Worm (Caenorhabditis elegans) whole organism, young adult: ENCODE results near the gene F11G11.5.

ENCODE experiments used
- F23B12.7 ChIP-seq: sonication (generic microtip); optimal IDR thresholded peaks from 2 replicates; lab custom pipeline; 2017; ENCODE audit warnings: missing genetic modification characterization, mild to moderate bottlenecking, missing compliant biosample characterization, antibody characterized with exemption, moderate library complexity; ENCODE audit not compliant: insufficient read depth
- F39B2.1 ChIP-seq: fragments of 200-800 bp; sonication (Bioruptor generic); IDR thresholded peaks from 2 replicates; pipeline ENCODE4 v1.3.6; 2022; ENCODE audit warnings: missing genetic modification reagents, missing genetic modification characterization, missing compliant biosample characterization
- K11D2.4 ChIP-seq: fragments of 200-800 bp; sonication (Bioruptor generic); IDR thresholded peaks from 2 replicates; pipeline ENCODE4 v1.3.6; 2022; ENCODE audit warnings: missing genetic modification reagents, missing genetic modification characterization, missing compliant biosample characterization
- ama-1 ChIP-seq, 3 experiments: fragments of 150-350 bp in 1 of 3; sonication (generic microtip) in 2 of 3; optimal IDR thresholded peaks; 2 replicates each; lab custom pipeline; 2014 to 2018; ENCODE audit warnings: missing biosample characterization in 2 of 3, missing genetic modification characterization in 2 of 3, missing genetic modification reagents in 2 of 3
- attf-3 ChIP-seq: fragments of 200-800 bp; sonication (Bioruptor generic); conservative IDR thresholded peaks from 2 replicates; pipeline ENCODE4 v1.3.6; 2022; ENCODE audit warnings: missing genetic modification reagents, missing genetic modification characterization, missing compliant biosample characterization
- attf-5 ChIP-seq: fragments of 200-800 bp; sonication (Bioruptor generic); optimal IDR thresholded peaks from 2 replicates; lab custom pipeline; 2018; ENCODE audit warnings: mild to moderate bottlenecking, missing genetic modification characterization, missing compliant biosample characterization
- bed-2 ChIP-seq: fragments of 200-800 bp; sonication (Bioruptor generic); IDR thresholded peaks from 2 replicates; pipeline ENCODE4 v1.3.6; 2022; ENCODE audit warnings: missing genetic modification reagents, missing genetic modification characterization, missing compliant biosample characterization
- cebp-1 ChIP-seq, 2 experiments: fragments of 200-800 bp in 1 of 2; sonication (Bioruptor generic) in 1 of 2; sonication (generic microtip) in 1 of 2; IDR thresholded peaks in 1 of 2; optimal IDR thresholded peaks in 1 of 2; 2 replicates each; pipeline versions ENCODE4 v1.3.6 to Lab custom; 2017 to 2022; ENCODE audit warnings: missing compliant biosample characterization in 2 of 2, missing genetic modification characterization in 2 of 2, mild to moderate bottlenecking in 1 of 2, missing genetic modification reagents in 1 of 2, moderate library complexity in 1 of 2
- ceh-79 ChIP-seq: sonication (generic microtip); optimal IDR thresholded peaks from 2 replicates; lab custom pipeline; 2017; ENCODE audit warnings: mild to moderate bottlenecking, missing genetic modification characterization, missing compliant biosample characterization
- dpl-1 ChIP-seq: fragments of 150-350 bp; optimal IDR thresholded peaks from 2 replicates; lab custom pipeline; 2014; ENCODE audit warnings: missing biosample characterization, missing genetic modification reagents, missing genetic modification characterization
- hmg-1.2 ChIP-seq: fragments of 200-800 bp; sonication (Bioruptor generic); IDR thresholded peaks from 2 replicates; pipeline ENCODE4 v1.3.6; 2022; ENCODE audit warnings: missing genetic modification reagents, missing genetic modification characterization, missing compliant biosample characterization
- hmg-20 ChIP-seq: fragments of 200-800 bp; sonication (Bioruptor generic); IDR thresholded peaks from 2 replicates; pipeline ENCODE4 v1.3.6; 2022; ENCODE audit warnings: missing genetic modification reagents, missing genetic modification characterization, missing compliant biosample characterization
- hsf-1 ChIP-seq: fragments of 200-800 bp; sonication (Bioruptor generic); IDR thresholded peaks from 2 replicates; pipeline ENCODE4 v1.3.6; 2022; ENCODE audit warnings: missing genetic modification reagents, missing genetic modification characterization, missing compliant biosample characterization
- lin-40 ChIP-seq: sonication (generic microtip); optimal IDR thresholded peaks from 2 replicates; lab custom pipeline; 2016; ENCODE audit warnings: missing genetic modification characterization, mild to moderate bottlenecking, missing compliant biosample characterization, missing genotype, missing genetic modification reagents
- lsl-1 ChIP-seq: fragments of 200-800 bp; sonication (Bioruptor generic); optimal IDR thresholded peaks from 2 replicates; lab custom pipeline; 2018; ENCODE audit warnings: mild to moderate bottlenecking, missing genetic modification characterization, moderate library complexity, missing compliant biosample characterization
- lsy-27 ChIP-seq: sonication (generic microtip); optimal IDR thresholded peaks from 2 replicates; lab custom pipeline; 2017; ENCODE audit warnings: missing genetic modification characterization, mild to moderate bottlenecking, missing compliant biosample characterization, antibody characterized with exemption, missing genotype, borderline replicate concordance; ENCODE audit not compliant: insufficient read depth
- mxl-1 ChIP-seq: sonication (generic microtip); optimal IDR thresholded peaks from 2 replicates; lab custom pipeline; 2016; ENCODE audit warnings: missing genetic modification characterization, missing compliant biosample characterization
- nhr-120 ChIP-seq: fragments of 200-800 bp; sonication (Bioruptor generic); IDR thresholded peaks from 2 replicates; pipeline ENCODE4 v1.3.6; 2022; ENCODE audit warnings: missing genetic modification characterization, missing compliant biosample characterization
- nhr-90 ChIP-seq: sonication (generic microtip); optimal IDR thresholded peaks from 2 replicates; lab custom pipeline; 2016; ENCODE audit warnings: missing genotype, mild to moderate bottlenecking, missing genetic modification characterization, missing compliant biosample characterization
- sptf-2 ChIP-seq: fragments of 200-800 bp; sonication (Bioruptor generic); optimal IDR thresholded peaks from 2 replicates; lab custom pipeline; 2018; ENCODE audit warnings: mild to moderate bottlenecking, missing genetic modification characterization, missing compliant biosample characterization
- unc-130 ChIP-seq: sonication (generic microtip); optimal IDR thresholded peaks from 2 replicates; lab custom pipeline; 2016; ENCODE audit warnings: missing genetic modification reagents, missing genetic modification characterization, missing compliant biosample characterization
- zfh-2 ChIP-seq: fragments of 200-800 bp; sonication (Bioruptor generic); conservative IDR thresholded peaks from 2 replicates; pipeline ENCODE4 v1.3.6; 2022; ENCODE audit warnings: missing genetic modification reagents, missing genetic modification characterization, missing compliant biosample characterization
- zim-3 ChIP-seq: sonication (generic microtip); optimal IDR thresholded peaks from 2 replicates; lab custom pipeline; 2017; ENCODE audit warnings: mild to moderate bottlenecking, missing genetic modification characterization, moderate library complexity, missing compliant biosample characterization
- ztf-18 ChIP-seq: sonication (generic microtip); optimal IDR thresholded peaks from 2 replicates; lab custom pipeline; 2016; ENCODE audit warnings: missing genotype, mild to moderate bottlenecking, missing genetic modification characterization, missing compliant biosample characterization
- ztf-28 ChIP-seq: fragments of 200-800 bp; sonication (Bioruptor generic); IDR thresholded peaks from 2 replicates; pipeline ENCODE4 v1.3.6; 2022; ENCODE audit warnings: missing genetic modification reagents, missing genetic modification characterization, missing compliant biosample characterization

Gene F11G11.5

DNA sequence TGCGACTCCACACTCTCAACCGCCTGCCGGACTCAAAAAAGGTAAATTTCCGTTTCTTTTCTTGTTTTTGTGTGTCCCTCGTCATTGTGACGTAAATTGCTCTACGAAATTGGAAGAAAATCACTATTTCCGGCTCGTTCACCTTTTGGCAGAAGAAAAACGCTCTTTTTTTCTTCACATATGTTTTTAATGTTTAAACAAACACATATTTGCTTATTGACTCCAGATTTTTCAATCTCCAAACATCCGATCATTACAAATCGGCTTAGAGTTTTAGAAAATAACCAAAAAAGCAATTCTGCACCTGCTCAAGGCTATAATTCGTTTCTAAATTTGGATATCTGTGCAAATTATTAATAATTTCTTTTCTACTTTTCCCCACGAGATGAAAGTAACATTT is 48.2 kb downstream of the F11G11.5 start:
- TF ChIP-seq hsf-1 (GFP tag; lab: Robert Waterston, UW) (no peak), attf-3 (no peak), nhr-90 (tag; lab: Kevin White, UChicago) (no peak), sptf-2 (GFP tag; lab: Kevin White, UChicago) (no peak), ztf-18 (tag; lab: Kevin White, UChicago) (no peak), unc-130 (GFP tag; lab: Kevin White, UChicago) (no peak), nhr-120 (no peak), F23B12.7 (no peak), dpl-1 (GFP tag; lab: Kevin White, UChicago) (no peak), zim-3 (tag; lab: Kevin White, UChicago) (no peak), bed-2 (GFP tag; lab: Robert Waterston, UW) (no peak), lsy-27 (tag; lab: Kevin White, UChicago) (no peak), ama-1 (optimal IDR thresholded peaks at IDR 0.05; lab: Kevin White, UChicago) (no peak), ama-1 (GFP tag; optimal IDR thresholded peaks at IDR 0.05; lab: Kevin White, UChicago) (no peak), cebp-1 (GFP tag; IDR thresholded peaks at IDR 0.05; lab: Robert Waterston, UW) (no peak), cebp-1 (tag; optimal IDR thresholded peaks at IDR 0.05; lab: Kevin White, UChicago) (no peak), ztf-28 (GFP tag; lab: Robert Waterston, UW) (no peak), ceh-79 (tag; lab: Kevin White, UChicago) (no peak), mxl-1 (tag; lab: Kevin White, UChicago) (no peak), lsl-1 (GFP tag; lab: Kevin White, UChicago) (no peak)

DNA sequence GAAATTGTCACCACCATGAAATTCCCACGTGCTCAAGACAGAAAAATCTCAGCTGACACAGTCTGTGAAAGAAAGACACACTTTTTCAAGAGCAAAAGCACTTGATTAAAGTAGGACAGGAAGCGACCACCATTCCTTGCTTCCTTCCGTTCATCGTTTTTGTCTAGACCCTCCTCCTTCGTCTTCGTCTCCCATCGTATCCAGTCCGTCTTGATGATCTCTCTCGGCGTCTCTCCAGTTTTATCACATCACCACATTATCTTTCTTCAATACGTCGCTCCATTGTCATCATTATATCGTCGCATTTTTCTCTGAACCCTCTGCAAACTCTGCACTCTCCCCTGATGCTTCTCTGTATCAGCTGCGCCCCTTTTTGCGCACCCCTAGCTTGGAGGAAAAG is 50.4 kb downstream of the F11G11.5 start:
- TF ChIP-seq zfh-2 (GFP tag; lab: Robert Waterston, UW) (0 out of 2 replicates have a peak, but pooled peaks have one; percentile 35), attf-5 (peak; percentile 22), hmg-1.2 (GFP tag; lab: Robert Waterston, UW) (peak; percentile 40; the same call in 1 of the 2 replicates), K11D2.4 (GFP tag; lab: Robert Waterston, UW) (0 out of 2 replicates have a peak, but pooled peaks have one; percentile 9), hmg-20 (GFP tag; lab: Robert Waterston, UW) (no peak), cebp-1 (GFP tag; IDR thresholded peaks at IDR 0.05; lab: Robert Waterston, UW) (no peak), cebp-1 (tag; optimal IDR thresholded peaks at IDR 0.05; lab: Kevin White, UChicago) (peak; percentile 20), lin-40 (tag; lab: Kevin White, UChicago) (peak; percentile 24), F39B2.1 (GFP tag; lab: Robert Waterston, UW) (no peak)
- TF ChIP-seq, all 124 proteins: peak for 6
